Fruit fly (Drosophila melanogaster): ENCODE data around the gene Klc.

Gene Klc

DNA sequence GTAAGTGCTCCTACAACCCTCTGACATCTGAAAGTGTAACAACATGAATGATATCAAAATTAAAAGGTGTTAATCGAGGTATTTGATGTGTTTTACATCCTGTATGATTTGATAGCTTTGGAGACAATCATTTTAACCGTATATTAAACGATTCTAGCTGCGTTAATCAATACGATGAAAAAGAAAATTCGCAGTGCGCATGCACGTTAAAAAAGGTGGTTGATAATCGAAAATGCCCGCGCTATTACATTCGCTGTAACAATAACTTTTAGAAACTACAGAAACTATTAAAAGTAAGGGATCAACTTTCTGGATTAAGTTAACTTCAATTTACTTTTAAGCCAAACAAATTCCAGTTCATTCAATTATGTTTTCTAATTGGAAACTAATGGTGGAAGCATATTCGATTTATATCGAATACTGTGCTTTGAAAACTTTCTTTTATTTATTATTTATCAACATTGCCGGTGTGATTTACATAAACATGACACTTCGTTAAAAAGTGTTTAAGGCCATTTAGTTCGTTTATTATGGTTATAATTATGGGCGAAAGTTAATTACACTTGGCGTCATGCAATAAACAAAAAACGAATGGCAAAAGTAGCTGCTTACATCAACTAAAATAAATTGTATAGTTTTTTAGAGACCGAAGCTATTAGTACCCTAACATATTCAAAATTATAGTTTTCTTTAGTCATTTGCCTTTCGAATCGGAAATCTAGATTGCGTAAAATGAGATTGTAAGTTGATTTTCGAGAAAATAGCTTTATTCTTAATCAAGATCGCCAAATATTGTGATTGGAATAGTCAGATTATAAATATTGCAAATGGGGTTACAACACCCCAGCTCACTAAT, 917 bp downstream of the Klc start (continued):
- TF ChIP-seq D19A (tag; optimal IDR thresholded peaks at IDR 0.05) = peak; percentile 93
- TF ChIP-seq CG34224 (GFP tag; IDR thresholded peaks at IDR 0.05; ENCODE audit: partially characterized antibody) = peak; percentile 43; the same call in 1 of the 3 replicates
- TF ChIP-seq onecut (GFP tag; IDR thresholded peaks at IDR 0.05) = peak; percentile 83
- TF ChIP-seq sima (GFP tag; optimal IDR thresholded peaks at IDR 0.05) = no peak
- no peak for TF ChIP-seq CG11723 (GFP tag; optimal IDR thresholded peaks at IDR 0.05)
- peak; percentile 82 for TF ChIP-seq ewg (GFP tag; optimal IDR thresholded peaks at IDR 0.05)
- TF ChIP-seq Dll (GFP tag; IDR thresholded peaks at IDR 0.05; ENCODE audit: partially characterized antibody) = 0 out of 4 replicates have a peak, but pooled peaks have one; percentile 39
- TF ChIP-seq E2f2 (GFP tag; IDR thresholded peaks at IDR 0.05) = peak; percentile 30; the same call in 1 of the 2 replicates

DNA sequence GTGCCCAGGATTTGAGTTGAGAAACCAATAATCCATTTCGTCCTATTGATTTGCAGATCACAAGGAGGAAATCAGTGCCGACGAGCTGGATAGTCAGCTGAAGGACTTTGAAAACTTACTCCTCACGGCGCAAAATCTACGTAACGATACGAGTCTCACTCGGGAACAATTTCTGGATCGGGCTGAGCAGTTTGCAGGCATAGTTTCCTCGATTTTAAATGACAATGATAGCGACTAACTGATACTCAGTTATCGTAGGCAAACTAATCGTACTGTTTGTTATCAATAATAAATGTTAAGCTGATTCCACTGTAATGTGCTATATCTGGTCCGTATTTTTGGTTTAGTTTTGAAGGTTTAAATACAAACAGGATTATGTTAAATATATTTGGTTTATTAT, 3.6 kb downstream of the Klc start:
- TF ChIP-seq shn (GFP tag; optimal IDR thresholded peaks at IDR 0.05) (no peak), CG6791 (GFP tag; IDR thresholded peaks at IDR 0.05; ENCODE audit: partially characterized antibody) (peak; percentile 42; the same call in 1 of the 3 replicates), disco-r (GFP tag; optimal IDR thresholded peaks at IDR 0.05) (no peak), hb (GFP tag; IDR thresholded peaks at IDR 0.05; ENCODE audit: partially characterized antibody) (peak; percentile 55; the same call in 1 of the 3 replicates), HLH4C (GFP tag; IDR thresholded peaks at IDR 0.05; ENCODE audit: partially characterized antibody) (peak; percentile 83), CG9609 (GFP tag; optimal IDR thresholded peaks at IDR 0.05) (no peak), tna (GFP tag; IDR thresholded peaks at IDR 0.05; ENCODE audit: partially characterized antibody) (peak; percentile 43; the same call in 1 of the 2 replicates), CG43689 (GFP tag; IDR thresholded peaks at IDR 0.05) (no peak), BtbVII (GFP tag; optimal IDR thresholded peaks at IDR 0.05) (no peak), inv (GFP tag; IDR thresholded peaks at IDR 0.05; ENCODE audit: partially characterized antibody) (peak; percentile 27; the same call in 1 of the 2 replicates)

DNA sequence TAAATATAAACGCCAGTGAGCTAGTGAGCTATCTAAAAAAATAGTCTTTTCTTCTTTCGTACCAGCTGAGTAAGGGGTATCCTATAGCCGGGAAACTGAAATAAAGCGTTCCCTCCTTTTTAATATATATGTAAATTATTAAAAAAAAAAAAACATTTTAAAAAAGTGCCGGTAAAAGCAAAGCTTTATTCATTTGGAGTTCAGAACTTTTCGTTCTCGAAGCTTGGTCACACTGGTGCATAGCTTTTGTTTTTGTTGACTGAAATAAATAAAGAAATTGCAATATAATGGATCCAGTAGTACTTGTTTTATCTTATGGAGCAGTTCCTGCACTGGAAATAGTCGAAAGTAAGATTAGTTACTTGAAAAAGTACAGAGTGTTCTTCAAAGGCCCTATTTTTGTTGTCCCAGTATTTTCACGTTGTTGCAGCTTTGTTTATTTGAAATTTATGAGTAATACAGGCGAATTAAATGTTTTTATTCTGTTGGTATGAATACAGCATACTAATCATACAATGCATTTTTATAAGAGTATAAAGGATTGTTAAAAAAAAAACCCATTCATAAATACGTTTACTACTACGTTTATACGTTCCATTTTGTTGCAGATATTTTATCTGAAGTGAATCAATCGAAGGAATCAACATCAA, 4.6 kb downstream of the Klc start, which contains the start of gene CG32109:
TSS of gene CG32109 (plus strand) at position 224 of the 650 bp plus-strand sequence.
- no peak for TF ChIP-seq CG13296 (GFP tag; optimal IDR thresholded peaks at IDR 0.05)
- no peak for TF ChIP-seq CG11723 (GFP tag; optimal IDR thresholded peaks at IDR 0.05)
- no peak for TF ChIP-seq NC2α (GFP tag; optimal IDR thresholded peaks at IDR 0.05)
- no peak for TF ChIP-seq CG6654 (GFP tag; optimal IDR thresholded peaks at IDR 0.05)
- no peak for TF ChIP-seq seq (GFP tag; IDR thresholded peaks at IDR 0.05)
- TF ChIP-seq CG8089 (GFP tag; optimal IDR thresholded peaks at IDR 0.05) = no peak
- TF ChIP-seq CG3163 (GFP tag; optimal IDR thresholded peaks at IDR 0.05) = no peak
- TF ChIP-seq sd (tag; optimal IDR thresholded peaks at IDR 0.05) = no peak
- no peak for TF ChIP-seq Mad (GFP tag; optimal IDR thresholded peaks at IDR 0.05)
- TF ChIP-seq ap (GFP tag; IDR thresholded peaks at IDR 0.05) = no peak
- TF ChIP-seq row (GFP tag; IDR thresholded peaks at IDR 0.05) = no peak
- TF ChIP-seq Dad (GFP tag; optimal IDR thresholded peaks at IDR 0.05) = no peak
- TF ChIP-seq sr (GFP tag; IDR thresholded peaks at IDR 0.05) = no peak
- TF ChIP-seq peb (GFP tag; IDR thresholded peaks at IDR 0.05) = no peak
- no peak for TF ChIP-seq Opbp (GFP tag; IDR thresholded peaks at IDR 0.05; ENCODE audit: partially characterized antibody)
- TF ChIP-seq Rfx (GFP tag; IDR thresholded peaks at IDR 0.05) = no peak
- no peak for TF ChIP-seq bcd (GFP tag; optimal IDR thresholded peaks at IDR 0.05)
- TF ChIP-seq toy (GFP tag; IDR thresholded peaks at IDR 0.05) = no peak
- TF ChIP-seq CG6254 (GFP tag; optimal IDR thresholded peaks at IDR 0.05) = no peak
- peak; percentile 54 for TF ChIP-seq sens (GFP tag)
- TF ChIP-seq CG17912 (GFP tag; optimal IDR thresholded peaks at IDR 0.05) = no peak
- no peak for TF ChIP-seq cas (GFP tag; IDR thresholded peaks at IDR 0.05)
- no peak for TF ChIP-seq CG15479 (GFP tag; optimal IDR thresholded peaks at IDR 0.05)
- TF ChIP-seq tx (GFP tag; optimal IDR thresholded peaks at IDR 0.05) = no peak
- TF ChIP-seq trh (GFP tag; optimal IDR thresholded peaks at IDR 0.05) = no peak
- TF ChIP-seq HLHmδ (GFP tag; optimal IDR thresholded peaks at IDR 0.05) = no peak
- TF ChIP-seq CG13287 (GFP tag; IDR thresholded peaks at IDR 0.05; ENCODE audit: partially characterized antibody) = peak; percentile 18; the same call in 1 of the 2 replicates
- TF ChIP-seq Dll (GFP tag; IDR thresholded peaks at IDR 0.05; ENCODE audit: partially characterized antibody) = no peak
- no peak for TF ChIP-seq Tbp (GFP tag; optimal IDR thresholded peaks at IDR 0.05)
